Fruit fly (Drosophila melanogaster) whole organism: ENCODE measurements around the gene sqz.

Experiments
- CG8478 ChIP-seq: fragments of >200 bp; optimal IDR thresholded peaks from 2 replicates; lab custom pipeline; 2018; ENCODE audit warnings: inconsistent platforms
- Dll ChIP-seq: fragments of >200 bp; optimal IDR thresholded peaks from 2 replicates; lab custom pipeline; 2017
- EcR ChIP-seq, 2 experiments: fragments of >200 bp; optimal IDR thresholded peaks; 2 replicates each; lab custom pipeline; 2017; ENCODE audit warnings: missing biosample characterization in 2 of 2, missing genetic modification characterization in 2 of 2, missing genetic modification reagents in 2 of 2
- pan ChIP-seq: fragments of >200 bp; optimal IDR thresholded peaks from 2 replicates; lab custom pipeline; 2017
- psq ChIP-seq: fragments of >200 bp; optimal IDR thresholded peaks from 2 replicates; lab custom pipeline; 2017
- usp ChIP-seq: fragments of >200 bp; optimal IDR thresholded peaks from 2 replicates; lab custom pipeline; 2017; ENCODE audit warnings: missing biosample characterization, missing genetic modification characterization, mixed read lengths

The sqz gene

DNA sequence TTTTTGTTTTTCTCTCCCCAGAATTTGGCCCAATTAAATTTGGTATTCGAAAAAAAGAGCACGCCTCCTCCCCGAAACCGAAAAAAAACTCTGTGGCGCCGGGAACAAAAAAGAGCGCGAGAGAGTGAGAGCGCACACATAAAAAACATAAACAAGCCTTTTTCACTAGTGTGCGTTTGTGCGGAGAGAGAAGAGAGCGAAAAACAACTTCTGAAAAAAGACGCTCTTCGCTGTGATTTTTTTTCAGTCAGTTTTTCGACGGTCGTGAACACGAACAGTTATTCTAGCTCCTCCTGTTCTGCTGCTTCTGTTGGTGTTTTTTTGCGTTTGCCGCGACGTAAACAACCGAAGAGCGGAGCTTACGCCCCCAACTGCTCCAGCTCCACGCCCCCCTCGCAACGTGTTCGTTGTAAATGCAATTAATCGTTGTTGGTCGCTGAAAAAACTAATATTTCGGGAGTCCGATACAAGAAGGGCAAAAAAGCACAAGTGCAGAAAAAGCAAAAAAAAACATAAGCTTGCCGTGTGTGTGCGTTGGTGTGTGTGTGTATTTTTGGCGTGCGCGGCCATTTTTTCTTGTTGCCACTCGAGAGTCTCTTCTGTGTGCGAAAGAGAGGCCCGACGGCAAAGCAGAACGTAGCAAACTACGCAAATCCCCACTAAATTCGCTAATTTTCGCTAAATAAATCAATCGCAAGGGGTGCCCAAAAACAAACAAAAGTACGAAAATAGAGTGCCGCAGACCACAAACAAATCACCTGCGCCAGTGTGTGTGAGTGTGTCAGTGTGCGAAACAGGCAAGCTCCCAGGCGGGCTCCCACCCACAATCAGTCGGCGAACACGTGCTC lies at the start of gene sqz:
sqz (plus strand) TSS at position 240 of the 848 bp plus-strand sequence.
- TF ChIP-seq Dll (lab: Kevin White, UChicago) (peak; percentile 93), usp (GFP tag; lab: Kevin White, UChicago) (no peak), pan (lab: Kevin White, UChicago) (no peak), CG8478 (no peak)

DNA sequence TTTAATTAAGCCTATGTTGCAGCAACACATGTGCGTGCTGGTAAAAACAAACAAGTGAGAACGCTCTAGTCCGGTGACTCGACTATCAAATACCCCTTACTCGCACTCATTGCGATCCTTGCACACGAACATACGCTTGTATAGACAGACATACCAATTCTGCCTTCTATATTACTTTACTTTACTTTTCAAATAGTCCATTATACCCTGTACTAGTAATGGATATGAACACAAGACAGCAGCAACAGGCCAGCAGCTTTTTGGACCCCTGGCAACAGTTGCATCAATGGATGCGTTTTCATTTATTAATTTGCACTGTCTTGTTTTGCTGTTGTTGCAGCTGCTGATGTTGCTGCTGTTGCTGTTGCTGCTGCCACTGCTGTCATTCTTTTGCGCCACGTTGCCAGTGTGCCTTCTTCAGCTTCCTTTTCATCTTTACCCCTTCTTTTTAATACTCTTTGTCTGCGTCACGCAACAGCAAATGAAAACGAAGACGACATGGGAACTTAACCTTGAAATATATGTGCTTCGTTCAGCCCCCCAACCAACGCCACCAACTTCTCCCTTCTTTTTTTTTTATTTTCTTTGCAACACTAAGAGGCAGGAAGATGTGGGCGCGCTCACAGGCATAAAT lies 45.4 kb upstream of the sqz start:
- TF ChIP-seq pan (lab: Kevin White, UChicago) (peak; percentile 83), usp (GFP tag; lab: Kevin White, UChicago) (no peak)

DNA sequence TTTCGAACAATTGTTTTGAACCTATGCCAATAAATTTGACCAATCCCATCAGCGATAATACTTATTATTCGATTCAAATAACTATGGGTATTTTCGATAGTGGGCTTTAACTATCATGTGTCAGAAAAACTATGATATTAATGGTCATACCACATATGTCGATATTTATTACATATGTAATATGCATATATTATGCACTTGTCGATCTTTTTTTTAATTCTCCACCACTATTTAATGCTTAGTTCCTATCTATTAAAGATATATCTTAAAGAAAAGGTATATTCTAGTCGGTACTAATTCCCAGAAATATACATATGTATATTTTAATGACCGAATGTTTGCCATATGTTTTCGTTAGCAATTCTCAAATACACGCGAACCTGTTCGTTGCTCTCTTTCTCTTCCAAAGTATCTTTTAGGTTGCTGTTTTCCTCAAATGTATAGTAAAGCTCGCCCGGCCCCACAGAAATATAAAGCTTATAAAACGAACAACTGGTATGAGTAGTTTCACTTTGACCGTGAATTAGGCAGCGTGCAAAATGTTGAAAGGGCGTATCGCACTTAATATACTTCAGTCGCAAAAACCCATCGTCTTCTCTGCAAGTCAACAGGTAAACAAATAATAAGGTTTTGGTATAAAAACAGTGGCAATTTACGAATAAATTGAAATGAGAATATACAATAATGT lies 31.7 kb upstream of the sqz start, which contains the start of gene Cyp12a5:
Cyp12a5 (plus strand) TSS at position 503 of the 688 bp plus-strand sequence.
- TF ChIP-seq usp (GFP tag; lab: Kevin White, UChicago) (no peak), psq (lab: Kevin White, UChicago) (no peak), pan (lab: Kevin White, UChicago) (no peak), Dll (lab: Kevin White, UChicago) (no peak), CG8478 (no peak), EcR (GFP tag; optimal IDR thresholded peaks at IDR 0.05; lab: Kevin White, UChicago) (no peak)

DNA sequence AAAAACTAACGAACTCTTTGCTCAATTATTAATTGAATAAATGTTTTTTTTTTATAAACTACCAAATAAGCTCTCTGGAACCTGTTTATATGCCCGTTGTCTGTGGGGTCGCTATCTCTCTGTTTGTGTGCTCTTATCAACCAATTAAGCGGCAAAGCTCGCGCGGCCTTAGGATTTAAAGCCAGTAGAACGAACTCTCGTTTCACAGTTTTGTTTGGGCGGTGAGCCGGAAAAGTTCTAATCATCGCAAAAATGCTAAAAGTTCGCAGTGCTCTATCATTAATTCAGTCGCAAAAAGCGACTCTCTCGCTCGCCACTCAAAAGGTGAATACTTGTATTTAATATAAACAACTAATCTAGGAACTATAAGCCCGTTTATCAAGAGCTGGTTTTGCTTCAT lies 29.1 kb upstream of the sqz start, which contains the start of gene Cyp12a4:
Cyp12a4 (plus strand) TSS at position 202 of the 400 bp plus-strand sequence.
- TF ChIP-seq Dll (lab: Kevin White, UChicago) (no peak), EcR (GFP tag; optimal IDR thresholded peaks at IDR 0.05; lab: Kevin White, UChicago) (no peak), CG8478 (no peak), psq (lab: Kevin White, UChicago) (no peak), pan (lab: Kevin White, UChicago) (no peak), usp (GFP tag; lab: Kevin White, UChicago) (no peak)

DNA sequence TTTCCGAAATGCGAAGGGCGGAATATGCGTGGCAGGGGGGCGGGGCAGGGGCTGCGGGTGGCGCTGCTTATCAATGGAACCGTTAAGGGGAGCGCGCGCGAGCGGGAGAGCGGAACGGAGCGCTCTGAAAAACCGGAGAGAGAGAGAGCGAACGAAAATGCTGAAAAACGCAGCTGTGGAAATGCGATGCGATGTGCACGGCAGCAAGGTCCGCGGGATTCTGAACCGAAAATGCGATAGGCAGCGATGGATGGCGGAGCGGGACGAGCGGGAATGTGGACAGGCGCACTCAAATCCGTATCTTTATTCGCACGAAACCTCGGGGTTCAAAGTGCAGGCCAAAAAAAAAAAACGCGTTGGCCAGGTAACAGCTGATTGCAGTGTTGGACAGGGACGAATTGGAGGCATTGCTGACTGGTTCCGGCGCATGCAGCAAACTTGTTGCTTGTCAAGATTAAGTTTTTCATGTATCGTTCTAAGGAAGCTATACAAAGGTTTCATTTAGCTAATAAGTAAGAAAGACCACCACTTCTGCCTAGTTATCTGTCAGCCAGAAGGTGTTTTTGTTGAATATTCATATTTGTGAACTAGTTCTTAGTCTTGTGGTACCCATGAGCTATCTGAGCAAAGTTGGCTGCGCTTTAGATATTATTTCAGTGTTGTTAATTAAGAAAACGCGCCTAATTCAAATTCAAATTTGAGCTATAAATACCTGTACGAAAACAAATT lies 16.3 kb upstream of the sqz start, which contains the start of gene Ppcs:
Ppcs (minus strand) TSS at position 400 of the 729 bp plus-strand sequence.
- TF ChIP-seq psq (lab: Kevin White, UChicago) (no peak), Dll (lab: Kevin White, UChicago) (peak; percentile 94)

DNA sequence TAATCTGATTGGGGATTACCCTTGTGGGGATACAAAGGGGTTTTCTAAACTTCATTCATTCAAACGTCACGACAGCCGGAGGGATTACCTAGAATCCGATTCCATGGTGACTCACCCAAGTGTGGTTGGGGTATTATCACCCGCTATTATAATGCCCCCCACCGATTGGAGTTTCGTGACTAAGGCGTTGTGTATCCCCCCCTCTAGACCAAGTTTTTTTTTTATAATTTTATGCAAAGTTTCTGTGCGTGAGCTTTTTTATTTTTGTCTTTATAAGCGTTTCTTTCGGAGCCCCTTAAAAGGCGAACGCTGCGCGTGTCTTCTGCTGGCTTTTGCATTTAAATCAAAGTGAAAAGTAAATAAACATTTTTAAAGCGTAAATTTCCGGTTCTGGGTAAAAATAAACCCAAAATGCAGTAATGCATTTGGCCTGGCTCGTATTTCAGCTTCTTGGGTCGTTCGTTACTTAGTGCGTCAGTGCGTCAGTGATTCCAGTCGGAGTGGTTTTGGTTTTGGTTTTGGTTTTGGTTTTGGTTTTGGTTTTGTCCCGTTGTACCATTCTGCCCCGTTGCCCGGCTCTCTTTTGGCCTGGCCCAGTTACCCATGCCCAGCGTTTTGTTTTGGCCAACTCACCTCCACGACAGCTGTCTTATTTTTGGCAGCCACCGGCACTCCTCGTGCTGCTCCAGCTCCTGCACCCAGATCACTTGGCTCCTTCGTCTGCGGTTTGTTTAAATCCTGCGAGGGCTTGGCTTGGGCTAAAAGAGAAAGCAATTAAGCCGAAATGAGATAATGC lies 13.0 kb upstream of the sqz start:
- TF ChIP-seq psq (lab: Kevin White, UChicago): no peak
- TF ChIP-seq usp (GFP tag; lab: Kevin White, UChicago): no peak
- no peak for TF ChIP-seq EcR (GFP tag; optimal IDR thresholded peaks at IDR 0.05; lab: Kevin White, UChicago)
- TF ChIP-seq pan (lab: Kevin White, UChicago): no peak
- TF ChIP-seq Dll (lab: Kevin White, UChicago): no peak
- no peak for TF ChIP-seq CG8478

DNA sequence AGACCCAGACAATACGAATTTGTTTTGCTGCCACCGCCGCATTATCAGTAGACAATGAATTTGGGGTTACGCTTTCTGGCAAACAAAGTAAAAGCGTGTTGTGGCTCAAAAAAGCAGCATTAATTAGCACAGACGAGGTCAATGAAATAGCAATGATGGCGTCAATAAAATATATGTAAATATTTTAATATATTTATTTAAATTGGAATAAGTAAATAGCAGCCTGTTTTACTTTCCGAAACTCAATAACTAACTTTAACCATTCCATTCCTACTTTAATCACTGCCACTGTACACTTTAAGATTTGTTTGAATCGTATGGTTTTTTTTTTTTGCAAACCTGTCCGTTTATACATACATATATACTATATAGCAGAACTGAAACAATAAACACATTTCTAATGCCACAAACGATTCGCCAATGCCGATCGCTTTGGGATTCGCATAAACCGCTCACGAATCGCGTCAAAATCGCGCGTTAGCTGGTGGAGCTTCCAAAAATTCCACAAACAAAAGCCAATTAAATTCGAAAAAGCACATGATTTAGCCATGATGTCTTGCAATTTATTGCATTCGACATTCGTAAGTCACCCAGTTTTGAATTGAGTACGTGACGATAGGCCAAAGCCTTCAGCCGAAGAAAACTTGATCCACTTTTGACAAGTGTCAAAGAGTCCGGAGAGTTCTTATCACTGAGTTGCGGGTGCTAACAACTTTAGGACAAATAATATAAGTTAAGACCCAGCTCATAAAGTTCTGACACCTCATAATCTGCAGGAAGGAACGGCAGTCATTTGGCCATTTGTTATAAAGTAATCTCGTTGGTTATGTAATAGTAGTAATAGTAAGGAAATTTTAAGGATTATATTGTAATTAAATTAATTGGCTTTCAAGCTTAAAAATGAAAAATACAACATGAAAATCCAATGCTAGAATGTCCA lies 11.9 kb upstream of the sqz start:
- TF ChIP-seq Dll (lab: Kevin White, UChicago): no peak
- no peak for TF ChIP-seq CG8478
- TF ChIP-seq pan (lab: Kevin White, UChicago): no peak
- TF ChIP-seq usp (GFP tag; lab: Kevin White, UChicago): no peak
- no peak for TF ChIP-seq EcR (GFP tag; optimal IDR thresholded peaks at IDR 0.05; lab: Kevin White, UChicago)
- no peak for TF ChIP-seq psq (lab: Kevin White, UChicago)

DNA sequence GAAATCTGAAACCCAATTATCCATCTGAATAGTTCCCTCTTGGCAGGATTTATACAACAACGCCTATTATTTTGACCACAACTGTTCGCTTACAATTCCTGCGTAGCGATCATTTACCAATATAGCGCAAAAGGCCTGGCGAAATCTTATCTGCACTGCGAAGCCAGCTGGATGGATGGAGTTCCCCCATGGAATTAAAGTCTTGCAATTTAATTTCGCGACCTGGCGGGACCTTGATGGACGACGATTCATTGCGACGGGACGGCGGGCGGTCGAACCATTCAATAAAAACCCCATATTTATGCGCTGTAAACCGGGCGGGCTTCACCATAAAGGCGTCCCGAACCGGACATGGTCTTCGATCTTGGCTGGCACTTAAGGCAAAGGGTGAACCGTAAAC lies 11.2 kb upstream of the sqz start:
- no peak for TF ChIP-seq CG8478
- TF ChIP-seq EcR (GFP tag; optimal IDR thresholded peaks at IDR 0.05; lab: Kevin White, UChicago): no peak
- no peak for TF ChIP-seq psq (lab: Kevin White, UChicago)
- no peak for TF ChIP-seq pan (lab: Kevin White, UChicago)
- no peak for TF ChIP-seq Dll (lab: Kevin White, UChicago)
- TF ChIP-seq usp (GFP tag; lab: Kevin White, UChicago): no peak

DNA sequence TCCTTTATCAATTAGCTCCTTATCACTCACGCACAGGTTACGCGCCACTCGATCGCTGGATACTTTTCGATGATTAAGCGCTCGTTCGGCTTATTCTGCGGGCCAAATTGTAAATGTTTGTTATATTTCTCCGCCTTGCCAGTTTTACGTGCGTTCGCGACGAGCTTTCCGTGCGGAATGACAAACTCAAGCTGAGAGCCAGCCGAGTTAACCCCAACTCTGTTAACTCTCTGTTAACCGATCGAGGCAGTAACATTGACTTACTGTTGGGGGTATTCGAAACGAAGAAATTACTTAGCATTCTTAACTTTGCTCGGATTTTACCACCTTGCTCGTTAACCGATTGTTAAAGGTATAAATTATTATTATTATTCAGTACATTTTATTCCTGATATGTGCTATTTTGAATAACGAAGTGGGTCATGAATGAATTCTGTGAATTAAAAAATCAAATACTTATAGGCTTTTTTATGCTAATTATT lies 10.5 kb upstream of the sqz start, which contains the start of gene CG5835:
CG5835 (minus strand) TSS at position 185 of the 482 bp plus-strand sequence.
- TF ChIP-seq EcR (GFP tag; optimal IDR thresholded peaks at IDR 0.05; lab: Kevin White, UChicago) (no peak), usp (GFP tag; lab: Kevin White, UChicago) (no peak), psq (lab: Kevin White, UChicago) (no peak), CG8478 (no peak), Dll (lab: Kevin White, UChicago) (no peak), pan (lab: Kevin White, UChicago) (no peak)
